Fruit fly (Drosophila melanogaster): ENCODE measurements around the gene drpr.

dm6 chr3L:1692859-1693258 is 38.0 kb downstream of the drpr start:
- TF ChIP-seq CG10348 (GFP tag; IDR thresholded peaks at IDR 0.05) (no peak), D1 (tag; optimal IDR thresholded peaks at IDR 0.05) (no peak), fd96Ca (GFP tag; IDR thresholded peaks at IDR 0.05) (no peak), CG13204 (GFP tag; optimal IDR thresholded peaks at IDR 0.05) (no peak), EcR (GFP tag; optimal IDR thresholded peaks at IDR 0.05) (no peak), CG9948 (tag; optimal IDR thresholded peaks at IDR 0.05) (peak; percentile 56), CG32121 (GFP tag; IDR thresholded peaks at IDR 0.05) (no peak), rn (GFP tag; IDR thresholded peaks at IDR 0.05) (no peak), Pif1B (GFP tag; optimal IDR thresholded peaks at IDR 0.05) (no peak), CG12605 (GFP tag; IDR thresholded peaks at IDR 0.05) (no peak), gl (tag; optimal IDR thresholded peaks at IDR 0.05) (peak; percentile 10), CG15710 (tag; optimal IDR thresholded peaks at IDR 0.05) (peak; percentile 44)

Measured in whole organism, pupa.